Fruit fly (Drosophila melanogaster): ENCODE data around the gene Arr2.

Gene Arr2

dm6 chr3L:8669087-8669486 lies 20.4 kb upstream of the Arr2 start (continued):
- TF ChIP-seq topi (GFP tag; optimal IDR thresholded peaks at IDR 0.05) (peak; percentile 79), CG8119 (GFP tag; IDR thresholded peaks at IDR 0.05) (no peak; the same call in 1 of the 3 replicates), ss (GFP tag; optimal IDR thresholded peaks at IDR 0.05) (peak; percentile 87 to 96), Eip93F (GFP tag; optimal IDR thresholded peaks at IDR 0.05) (peak; percentile 6), achi (GFP tag; optimal IDR thresholded peaks at IDR 0.05) (peak; percentile 76), net (GFP tag; optimal IDR thresholded peaks at IDR 0.05) (peak; percentile 66), Gug (GFP tag; IDR thresholded peaks at IDR 0.05) (peak; percentile 65), CG10631 (GFP tag; optimal IDR thresholded peaks at IDR 0.05) (peak; percentile 85), dsx (GFP tag; optimal IDR thresholded peaks at IDR 0.05; ENCODE audit: poor library complexity, severe bottlenecking) (peak; percentile 82), Ets96B (tag; optimal IDR thresholded peaks at IDR 0.05) (peak; percentile 92), CG6792 (GFP tag; optimal IDR thresholded peaks at IDR 0.05) (peak; percentile 86), Smox (GFP tag; optimal IDR thresholded peaks at IDR 0.05) (peak; percentile 73), lz (GFP tag; optimal IDR thresholded peaks at IDR 0.05) (peak; percentile 74), Eip78C (GFP tag) (peak; percentile 95), CG10669 (GFP tag; optimal IDR thresholded peaks at IDR 0.05) (peak; percentile 87), CG7368 (GFP tag; optimal IDR thresholded peaks at IDR 0.05) (peak; percentile 75), CG11294 (GFP tag; IDR thresholded peaks at IDR 0.05) (peak; percentile 22; the same call in 1 of the 2 replicates), Hr38 (GFP tag; optimal IDR thresholded peaks at IDR 0.05) (no peak), esn (GFP tag; optimal IDR thresholded peaks at IDR 0.05) (peak; percentile 80), Sox102F (GFP tag; optimal IDR thresholded peaks at IDR 0.05) (peak; percentile 72), Lpt (GFP tag; optimal IDR thresholded peaks at IDR 0.05) (peak; percentile 57), CG31627 (GFP tag; optimal IDR thresholded peaks at IDR 0.05) (peak; percentile 74), CG6276 (GFP tag; optimal IDR thresholded peaks at IDR 0.05) (peak; percentile 7)

dm6 chr3L:8667809-8668593 lies 19.3 kb upstream of the Arr2 start:
- peak; percentile 89 for TF ChIP-seq CG3919 (GFP tag; optimal IDR thresholded peaks at IDR 0.05)
- TF ChIP-seq lz (GFP tag; optimal IDR thresholded peaks at IDR 0.05): peak; percentile 65
- peak; percentile 89 for TF ChIP-seq CG10631 (GFP tag; optimal IDR thresholded peaks at IDR 0.05)
- TF ChIP-seq CG6163 (GFP tag; IDR thresholded peaks at IDR 0.05): peak; percentile 86
- TF ChIP-seq Lpt (GFP tag; optimal IDR thresholded peaks at IDR 0.05): peak; percentile 73
- TF ChIP-seq dsx (GFP tag; optimal IDR thresholded peaks at IDR 0.05; ENCODE audit: poor library complexity, severe bottlenecking): peak; percentile 93
- no peak for TF ChIP-seq Hr38 (GFP tag; optimal IDR thresholded peaks at IDR 0.05)
- TF ChIP-seq esn (GFP tag; optimal IDR thresholded peaks at IDR 0.05): peak; percentile 87
- peak; percentile 73 for TF ChIP-seq eg (GFP tag; IDR thresholded peaks at IDR 0.05)
- TF ChIP-seq CG9139 (GFP tag; optimal IDR thresholded peaks at IDR 0.05): peak; percentile 84
- TF ChIP-seq dac (GFP tag; optimal IDR thresholded peaks at IDR 0.05): no peak
- peak; percentile 89 for TF ChIP-seq CG10669 (GFP tag; optimal IDR thresholded peaks at IDR 0.05)
- TF ChIP-seq CG6792 (GFP tag; optimal IDR thresholded peaks at IDR 0.05): peak; percentile 88
- TF ChIP-seq CG31627 (GFP tag; optimal IDR thresholded peaks at IDR 0.05): peak; percentile 65
- peak; percentile 37 for TF ChIP-seq Ets21C (GFP tag; optimal IDR thresholded peaks at IDR 0.05)
- TF ChIP-seq Sox15 (GFP tag; optimal IDR thresholded peaks at IDR 0.05): peak; percentile 71
- peak; percentile 60 for TF ChIP-seq cyc (GFP tag; optimal IDR thresholded peaks at IDR 0.05)
- TF ChIP-seq fkh (GFP tag; optimal IDR thresholded peaks at IDR 0.05): no peak
- peak; percentile 35 for TF ChIP-seq Hr4 (GFP tag; optimal IDR thresholded peaks at IDR 0.05)
- TF ChIP-seq net (GFP tag; optimal IDR thresholded peaks at IDR 0.05): peak; percentile 83
- peak; percentile 90 for TF ChIP-seq spab (GFP tag; optimal IDR thresholded peaks at IDR 0.05)
- TF ChIP-seq Gug (GFP tag; IDR thresholded peaks at IDR 0.05): peak; percentile 69
- TF ChIP-seq Eip78C (GFP tag): peak; percentile 95
- peak; percentile 71 for TF ChIP-seq CG32006 (GFP tag; optimal IDR thresholded peaks at IDR 0.05)
- peak; percentile 72 for TF ChIP-seq Eip75B (GFP tag; optimal IDR thresholded peaks at IDR 0.05)
- TF ChIP-seq Eip93F (GFP tag; optimal IDR thresholded peaks at IDR 0.05): peak; percentile 80
- TF ChIP-seq Hr39 (GFP tag; optimal IDR thresholded peaks at IDR 0.05): peak; percentile 46
- peak; percentile 91 to 92 for TF ChIP-seq ss (GFP tag; optimal IDR thresholded peaks at IDR 0.05)
- TF ChIP-seq CG11902 (GFP tag; optimal IDR thresholded peaks at IDR 0.05): peak; percentile 78
- TF ChIP-seq vri (GFP tag; optimal IDR thresholded peaks at IDR 0.05): peak; percentile 78
- TF ChIP-seq Sox14 (GFP tag; optimal IDR thresholded peaks at IDR 0.05): peak; percentile 57
- peak; percentile 74 for TF ChIP-seq topi (GFP tag; optimal IDR thresholded peaks at IDR 0.05)
- peak; percentile 94 for TF ChIP-seq CG6808 (GFP tag; optimal IDR thresholded peaks at IDR 0.05)
- TF ChIP-seq Met (GFP tag; optimal IDR thresholded peaks at IDR 0.05): peak; percentile 84
- TF ChIP-seq CG8119 (GFP tag; IDR thresholded peaks at IDR 0.05): peak; percentile 86
- peak; percentile 53 to 75 for TF ChIP-seq salr (GFP tag; optimal IDR thresholded peaks at IDR 0.05)
- TF ChIP-seq CG6276 (GFP tag; optimal IDR thresholded peaks at IDR 0.05): peak; percentile 52
- peak; percentile 64 for TF ChIP-seq pdm3 (GFP tag; optimal IDR thresholded peaks at IDR 0.05)
- TF ChIP-seq OdsH (GFP tag; optimal IDR thresholded peaks at IDR 0.05): peak; percentile 87

Measured in whole organism, prepupa.